Worm (Caenorhabditis elegans) whole organism, L1 larva: ENCODE measurements around the gene pal-1.
A peak's percentile ranks its signal among the peaks of the same experiment; 100 is the strongest.

Experiments
- C04F5.9 ChIP-seq: sonication (generic microtip); optimal IDR thresholded peaks from 2 replicates; lab custom pipeline; 2016; ENCODE audit warnings: missing genetic modification characterization, missing compliant biosample characterization
- C16A3.4 ChIP-seq: fragments of 150-350 bp; optimal IDR thresholded peaks from 2 replicates; lab custom pipeline; 2014; ENCODE audit warnings: missing biosample characterization, missing genetic modification characterization
- C34B4.2 ChIP-seq: sonication (generic microtip); optimal IDR thresholded peaks from 2 replicates; lab custom pipeline; 2017; ENCODE audit warnings: mild to moderate bottlenecking, missing genetic modification characterization, missing compliant biosample characterization
- F16B12.6 ChIP-seq: fragments of 150-350 bp; optimal IDR thresholded peaks from 2 replicates; lab custom pipeline; 2014; ENCODE audit warnings: missing biosample characterization, missing genetic modification characterization
- Y116A8C.19 ChIP-seq: sonication (generic microtip); optimal IDR thresholded peaks from 2 replicates; lab custom pipeline; 2016; ENCODE audit warnings: missing compliant biosample characterization, missing genetic modification characterization, borderline replicate concordance
- aha-1 ChIP-seq: fragments of 150-350 bp; optimal IDR thresholded peaks from 2 replicates; lab custom pipeline; 2014; ENCODE audit warnings: missing biosample characterization, missing genetic modification characterization
- blmp-1 ChIP-seq: fragments of 150-350 bp; optimal IDR thresholded peaks from 2 replicates; lab custom pipeline; 2014; ENCODE audit warnings: missing biosample characterization, missing genetic modification characterization
- ceh-63 ChIP-seq: fragments of 200-800 bp; sonication (Bioruptor generic); optimal IDR thresholded peaks from 2 replicates; lab custom pipeline; 2018; ENCODE audit warnings: mild to moderate bottlenecking, missing genetic modification characterization, missing compliant biosample characterization
- ceh-82 ChIP-seq, 3 experiments: fragments of 150-350 bp in 1 of 3; sonication (generic microtip) in 2 of 3; optimal IDR thresholded peaks; 2 replicates each; lab custom pipeline; 2014 to 2017; ENCODE audit warnings: missing biosample characterization in 3 of 3, missing genetic modification characterization in 3 of 3
- dsc-1 ChIP-seq: sonication (generic microtip); optimal IDR thresholded peaks from 2 replicates; lab custom pipeline; 2016; ENCODE audit warnings: mild to moderate bottlenecking, missing genetic modification characterization, missing compliant biosample characterization
- efl-1 ChIP-seq, 4 experiments: fragments of 150-350 bp; optimal IDR thresholded peaks in 3 of 4; peaks in 1 of 4; 1 replicate in 1 of 4; 2 replicates in 3 of 4; lab custom pipeline; 2014; ENCODE audit warnings: missing biosample characterization in 2 of 4, missing genetic modification characterization in 2 of 4, missing genetic modification reagents in 2 of 4
- elt-2 ChIP-seq: sonication (generic microtip); optimal IDR thresholded peaks from 2 replicates; lab custom pipeline; 2016; ENCODE audit warnings: missing genetic modification characterization, mild to moderate bottlenecking, inconsistent platforms, missing compliant biosample characterization, missing genetic modification reagents
- elt-3 ChIP-seq, 6 experiments: fragments of 150-350 bp in 1 of 6; sonication (generic microtip); optimal IDR thresholded peaks; 2 replicates each; lab custom pipeline; 2017 to 2018; ENCODE audit warnings: missing biosample characterization in 6 of 6, missing genetic modification characterization in 6 of 6, inconsistent platforms in 1 of 6
- ets-5 ChIP-seq: fragments of 200-800 bp; sonication (Bioruptor generic); IDR thresholded peaks from 2 replicates; pipeline ENCODE4 v1.3.6; 2022; ENCODE audit warnings: missing genetic modification characterization, missing compliant biosample characterization
- fkh-10 ChIP-seq: sonication (generic microtip); optimal IDR thresholded peaks from 2 replicates; lab custom pipeline; 2017; ENCODE audit warnings: missing biosample characterization, missing genetic modification reagents, missing genetic modification characterization
- fkh-8 ChIP-seq: sonication (generic microtip); optimal IDR thresholded peaks from 2 replicates; lab custom pipeline; 2016; ENCODE audit warnings: mild to moderate bottlenecking, missing genetic modification characterization, missing compliant biosample characterization
- fos-1 ChIP-seq: fragments of 150-350 bp; optimal IDR thresholded peaks from 2 replicates; lab custom pipeline; 2014; ENCODE audit warnings: missing biosample characterization, missing genetic modification characterization
- hlh-17 ChIP-seq: fragments of 200-800 bp; sonication (Bioruptor generic); optimal IDR thresholded peaks from 2 replicates; lab custom pipeline; 2018; ENCODE audit warnings: missing genetic modification characterization, mild to moderate bottlenecking, missing compliant biosample characterization, moderate library complexity, borderline replicate concordance
- lin-13 ChIP-seq: fragments of 150-350 bp; optimal IDR thresholded peaks from 2 replicates; lab custom pipeline; 2014; ENCODE audit warnings: missing biosample characterization, missing genetic modification reagents, missing genetic modification characterization
- lin-14 ChIP-seq: fragments of 200-800 bp; sonication (Bioruptor generic); optimal IDR thresholded peaks from 2 replicates; lab custom pipeline; 2018; ENCODE audit warnings: mild to moderate bottlenecking, missing genetic modification characterization, moderate library complexity, missing compliant biosample characterization
- nhr-11 ChIP-seq: fragments of 150-350 bp; optimal IDR thresholded peaks from 2 replicates; lab custom pipeline; 2014; ENCODE audit warnings: missing biosample characterization, missing genetic modification characterization
- nhr-19 ChIP-seq: fragments of 200-800 bp; sonication (Bioruptor generic); conservative IDR thresholded peaks from 2 replicates; pipeline ENCODE4 v1.3.6; 2022; ENCODE audit warnings: missing genetic modification characterization, missing compliant biosample characterization
- nhr-237 ChIP-seq: fragments of 150-350 bp; optimal IDR thresholded peaks from 2 replicates; lab custom pipeline; 2014; ENCODE audit warnings: missing biosample characterization, missing genetic modification characterization
- nhr-47 ChIP-seq: sonication (generic microtip); optimal IDR thresholded peaks from 2 replicates; lab custom pipeline; 2016; ENCODE audit warnings: mild to moderate bottlenecking, missing genetic modification characterization, moderate library complexity, missing compliant biosample characterization
- nhr-71 ChIP-seq: sonication (generic microtip); optimal IDR thresholded peaks from 2 replicates; lab custom pipeline; 2016; ENCODE audit warnings: mild to moderate bottlenecking, missing genetic modification characterization, moderate library complexity, missing compliant biosample characterization
- nhr-76 ChIP-seq: sonication (generic microtip); optimal IDR thresholded peaks from 2 replicates; lab custom pipeline; 2017; ENCODE audit warnings: missing biosample characterization, missing genetic modification characterization
- nhr-77 ChIP-seq: fragments of 150-350 bp; optimal IDR thresholded peaks from 2 replicates; lab custom pipeline; 2014; ENCODE audit warnings: missing biosample characterization, missing genetic modification characterization
- nhr-84 ChIP-seq: sonication (generic microtip); optimal IDR thresholded peaks from 2 replicates; lab custom pipeline; 2017; ENCODE audit warnings: missing biosample characterization, missing genetic modification characterization
- pag-3 ChIP-seq: sonication (generic microtip); optimal IDR thresholded peaks from 2 replicates; lab custom pipeline; 2017; ENCODE audit warnings: missing genetic modification characterization, mild to moderate bottlenecking, missing compliant biosample characterization, antibody characterized with exemption, borderline replicate concordance; ENCODE audit not compliant: insufficient read depth
- skn-1 ChIP-seq: fragments of 150-350 bp; optimal IDR thresholded peaks from 2 replicates; lab custom pipeline; 2014; ENCODE audit warnings: missing biosample characterization, missing genetic modification characterization
- swsn-7 ChIP-seq: sonication (generic microtip); optimal IDR thresholded peaks from 2 replicates; lab custom pipeline; 2016; ENCODE audit warnings: missing genetic modification characterization, missing compliant biosample characterization
- tbx-2 ChIP-seq: sonication (generic microtip); optimal IDR thresholded peaks from 2 replicates; lab custom pipeline; 2016; ENCODE audit warnings: missing genetic modification characterization, missing compliant biosample characterization
- unc-30 ChIP-seq: sonication (generic microtip); optimal IDR thresholded peaks from 2 replicates; lab custom pipeline; 2017; ENCODE audit warnings: missing biosample characterization, missing genetic modification characterization
- vab-15 ChIP-seq: sonication (generic microtip); optimal IDR thresholded peaks from 2 replicates; lab custom pipeline; 2017; ENCODE audit warnings: missing genotype, mild to moderate bottlenecking, missing genetic modification characterization, missing compliant biosample characterization
- xbp-1 ChIP-seq: sonication (generic microtip); optimal IDR thresholded peaks from 2 replicates; lab custom pipeline; 2016; ENCODE audit warnings: missing genetic modification characterization, missing compliant biosample characterization
- ztf-11 ChIP-seq, 2 experiments: sonication (generic microtip); optimal IDR thresholded peaks; 2 replicates each; lab custom pipeline; 2016 to 2017; ENCODE audit warnings: missing genetic modification characterization in 2 of 2, missing biosample characterization in 1 of 2, missing compliant biosample characterization in 1 of 2

Gene pal-1

DNA sequence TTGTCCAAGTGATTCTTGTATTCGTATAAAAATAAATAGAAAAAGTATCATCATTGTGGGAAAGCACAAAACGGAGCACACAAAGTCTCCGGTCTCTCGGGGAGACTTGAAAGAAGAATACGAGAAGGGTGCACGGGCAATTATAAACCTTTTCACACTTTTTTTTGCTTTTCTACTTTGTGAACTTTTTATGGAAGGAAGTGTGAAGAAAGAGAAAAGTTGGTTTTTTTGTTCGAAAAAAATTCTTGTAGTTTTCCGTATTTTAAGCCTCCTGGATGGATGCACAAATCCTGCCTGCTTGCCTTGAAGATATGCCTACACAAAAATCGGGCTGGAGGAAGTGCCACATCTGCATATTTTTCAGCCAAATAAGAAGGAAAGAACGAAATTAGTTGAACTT, 31.4 kb downstream of the pal-1 start, which contains the start of gene B0393.7:
Gene B0393.7 (minus strand): TSS at position 101 of the 400 bp plus-strand sequence.
- no peak for TF ChIP-seq lin-14 (GFP tag; lab: Kevin White, UChicago)
- TF ChIP-seq fkh-8, result no peak
- TF ChIP-seq Y116A8C.19 (tag; lab: Kevin White, UChicago), result no peak
- TF ChIP-seq nhr-77 (tag; lab: Kevin White, UChicago), result no peak

DNA sequence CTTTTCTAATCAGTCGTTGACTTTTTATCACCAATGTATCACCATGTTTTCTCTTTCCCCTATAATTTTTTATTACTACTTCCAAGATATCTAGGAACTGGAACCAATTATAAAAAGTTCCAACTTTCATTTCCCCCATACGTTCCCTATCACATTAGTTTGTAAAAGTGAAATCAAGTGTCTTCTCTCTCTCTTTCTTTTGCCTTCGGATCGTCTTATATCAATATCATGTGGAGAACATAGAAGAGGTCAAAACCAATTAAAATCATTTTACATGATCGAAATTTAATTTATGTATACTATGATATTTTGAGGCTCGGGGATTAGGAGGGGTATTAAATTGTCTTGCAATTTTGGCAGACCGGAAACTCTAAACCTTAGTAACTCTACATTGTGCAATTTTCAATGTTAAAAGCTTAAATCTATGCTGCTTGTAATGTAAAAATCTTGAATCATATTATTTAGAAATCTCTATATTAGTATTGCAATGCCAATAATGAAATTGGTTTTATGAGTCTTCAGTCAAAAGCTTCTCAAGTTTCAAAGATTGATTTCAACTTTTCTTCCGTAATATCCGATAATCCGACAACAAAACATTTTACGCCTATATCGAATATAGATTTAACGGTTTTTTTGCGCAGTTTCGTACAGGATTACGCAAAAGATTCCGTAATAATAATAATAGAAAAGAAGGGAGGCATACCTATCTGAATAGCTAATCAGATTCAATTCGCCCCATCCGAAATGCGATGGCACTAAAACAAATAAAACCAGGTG, 41.3 kb downstream of the pal-1 start:
- TF ChIP-seq nhr-47 (tag; lab: Kevin White, UChicago), result no peak
- no peak for TF ChIP-seq nhr-71 (tag; lab: Kevin White, UChicago)
- no peak for TF ChIP-seq tbx-2 (tag; lab: Kevin White, UChicago)
- no peak for TF ChIP-seq xbp-1 (tag; lab: Kevin White, UChicago)
- TF ChIP-seq C16A3.4 (tag; lab: Kevin White, UChicago), result no peak
- peak; percentile 94 for TF ChIP-seq blmp-1
- peak in 1 of 6 experiments; percentile 14 for TF ChIP-seq elt-3 (tag; optimal IDR thresholded peaks at IDR 0.05; lab: Kevin White, UChicago)
- TF ChIP-seq, all 84 proteins: peak for 2

- TF ChIP-seq blmp-1 (peak; percentile 59), nhr-76 (no peak), elt-2 (peak; percentile 39), elt-3 (tag; optimal IDR thresholded peaks at IDR 0.05; lab: Kevin White, UChicago) (peak in 1 of 6 experiments; percentile 5), ceh-63 (GFP tag; lab: Kevin White, UChicago) (no peak), swsn-7 (no peak)
Observed at ce11 chrIII:4766842-4767241, 42.5 kb downstream of the pal-1 start.

DNA sequence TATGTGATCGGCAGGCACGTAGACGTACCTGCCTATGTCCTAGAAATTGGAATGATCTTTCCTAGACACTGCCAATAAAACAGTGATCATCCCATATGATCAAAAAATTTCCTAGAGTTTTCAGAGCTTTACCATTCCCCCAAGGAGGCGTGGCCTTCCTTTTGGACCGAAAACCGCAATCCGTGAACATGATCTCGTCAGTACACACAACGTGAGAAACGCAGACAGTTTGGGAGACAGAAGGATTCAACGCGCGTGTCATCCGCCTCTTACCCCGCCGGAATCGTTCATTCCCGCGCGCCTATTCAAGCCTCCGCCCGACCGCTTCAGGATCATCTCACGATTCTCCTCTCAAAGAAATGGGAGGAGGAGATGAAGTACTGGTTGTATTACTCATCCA, 43.9 kb downstream of the pal-1 start, which contains the start of gene B0393.5:
Gene B0393.5 (plus strand): TSS at position 301 of the 400 bp plus-strand sequence.
- TF ChIP-seq C04F5.9 (no peak), C16A3.4 (tag; lab: Kevin White, UChicago) (no peak), hlh-17 (GFP tag; lab: Kevin White, UChicago) (no peak), pag-3 (no peak), lin-13 (GFP tag; lab: Kevin White, UChicago) (no peak)

- TF ChIP-seq nhr-11 (tag; lab: Kevin White, UChicago) (no peak), efl-1 (optimal IDR thresholded peaks at IDR 0.05; lab: Kevin White, UChicago) (no peak), efl-1 (GFP tag; optimal IDR thresholded peaks at IDR 0.05 in 1 of 2; lab: Kevin White, UChicago) (peak in 1 of 2 experiments; percentile 36)
Observed at ce11 chrIII:4763509-4763908, 45.9 kb downstream of the pal-1 start, which contains the start of gene B0393.4. B0393.4 (minus strand) TSS chrIII:4763609.

DNA sequence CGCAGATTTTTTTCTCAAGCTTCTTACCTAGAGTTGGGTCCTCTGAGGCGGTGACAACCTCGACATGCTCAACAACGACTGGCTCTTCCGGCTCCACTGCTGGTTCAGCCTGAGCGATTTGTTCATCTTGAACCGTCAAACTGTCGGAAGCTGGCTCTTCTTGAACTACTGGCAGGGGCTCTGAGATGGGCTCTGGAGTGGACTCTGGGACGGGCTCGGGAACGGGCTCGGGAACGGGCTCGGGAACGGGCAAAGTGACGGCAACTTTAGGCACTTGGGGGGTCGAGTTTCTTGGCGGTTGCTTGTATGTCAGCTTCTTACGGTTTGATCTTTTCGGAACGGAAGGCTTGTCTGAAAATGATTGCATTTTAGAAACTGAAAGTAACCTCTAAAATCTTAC, 46.5 kb downstream of the pal-1 start:
- TF ChIP-seq nhr-19, result no peak
- no peak for TF ChIP-seq efl-1 (optimal IDR thresholded peaks at IDR 0.05; lab: Kevin White, UChicago)
- peak in 1 of 2 experiments; percentile 25 for TF ChIP-seq efl-1 (GFP tag; optimal IDR thresholded peaks at IDR 0.05 in 1 of 2; lab: Kevin White, UChicago)

- TF ChIP-seq C16A3.4 (tag; lab: Kevin White, UChicago) (peak; percentile 97), F16B12.6 (tag; lab: Kevin White, UChicago) (peak; percentile 79), blmp-1 (peak; percentile 86), ceh-82 (tag; optimal IDR thresholded peaks at IDR 0.05; lab: Kevin White, UChicago) (peak; percentile 97 to 99 (median 98)), ets-5 (no peak), nhr-237 (tag; lab: Kevin White, UChicago) (peak; percentile 90), lin-14 (GFP tag; lab: Kevin White, UChicago) (peak; percentile 94), skn-1 (tag; lab: Kevin White, UChicago) (peak; percentile 96), pag-3 (no peak), fos-1 (peak; percentile 87), fkh-10 (GFP tag; lab: Kevin White, UChicago) (peak; percentile 80), fkh-8 (peak; percentile 96), C34B4.2 (tag; lab: Kevin White, UChicago) (peak; percentile 80), vab-15 (tag; lab: Kevin White, UChicago) (no peak), ztf-11 (tag; optimal IDR thresholded peaks at IDR 0.05; lab: Kevin White, UChicago) (peak in 1 of 2 experiments; percentile 88), nhr-19 (peak; percentile 98), nhr-84 (tag; lab: Kevin White, UChicago) (no peak), swsn-7 (peak; percentile 95), dsc-1 (tag; lab: Kevin White, UChicago) (peak; percentile 95), aha-1 (tag; lab: Kevin White, UChicago) (peak; percentile 47), ceh-63 (GFP tag; lab: Kevin White, UChicago) (peak; percentile 44), tbx-2 (tag; lab: Kevin White, UChicago) (peak; percentile 97), nhr-77 (tag; lab: Kevin White, UChicago) (peak; percentile 94), unc-30 (tag; lab: Kevin White, UChicago) (no peak)
Observed at ce11 chrIII:4756983-4757382, 52.4 kb downstream of the pal-1 start, which contains the start of gene fbxl-2. fbxl-2 (plus strand) TSS chrIII:4757260.
